Worm (Caenorhabditis elegans) whole organism, young adult: ENCODE data around the gene Y47D3A.34.

Source experiments
- B0019.2 ChIP-seq: fragments of 200-800 bp; sonication (Bioruptor generic); conservative IDR thresholded peaks from 2 replicates; pipeline ENCODE4 v1.3.6; 2022; ENCODE audit warnings: missing genetic modification reagents, missing genetic modification characterization, missing compliant biosample characterization
- Y53F4B.3 ChIP-seq: fragments of 200-800 bp; sonication (Bioruptor generic); IDR thresholded peaks from 2 replicates; pipeline ENCODE4 v1.3.6; 2022; ENCODE audit warnings: missing genetic modification reagents, missing genetic modification characterization, missing compliant biosample characterization
- Y67H2A.10 ChIP-seq: fragments of 200-800 bp; sonication (Bioruptor generic); conservative IDR thresholded peaks from 2 replicates; pipeline ENCODE4 v1.3.6; 2022; ENCODE audit warnings: missing genetic modification reagents, missing genetic modification characterization, missing compliant biosample characterization
- ama-1 ChIP-seq, 3 experiments: fragments of 150-350 bp in 1 of 3; sonication (generic microtip) in 2 of 3; optimal IDR thresholded peaks; 2 replicates each; lab custom pipeline; 2014 to 2018; ENCODE audit warnings: missing biosample characterization in 2 of 3, missing genetic modification characterization in 2 of 3, missing genetic modification reagents in 2 of 3
- ceh-40 ChIP-seq: fragments of 200-800 bp; sonication (Bioruptor generic); IDR thresholded peaks from 2 replicates; pipeline ENCODE4 v1.3.6; 2022; ENCODE audit warnings: missing genetic modification characterization, missing compliant biosample characterization
- ceh-79 ChIP-seq: sonication (generic microtip); optimal IDR thresholded peaks from 2 replicates; lab custom pipeline; 2017; ENCODE audit warnings: mild to moderate bottlenecking, missing genetic modification characterization, missing compliant biosample characterization
- egl-18 ChIP-seq: fragments of 200-800 bp; sonication (Bioruptor generic); IDR thresholded peaks from 2 replicates; pipeline ENCODE4 v1.3.6; 2022; ENCODE audit warnings: missing genetic modification reagents, missing genetic modification characterization, missing compliant biosample characterization
- ets-4 ChIP-seq: fragments of 200-800 bp; sonication (Bioruptor generic); optimal IDR thresholded peaks from 2 replicates; lab custom pipeline; 2018; ENCODE audit warnings: mild to moderate bottlenecking, missing genetic modification characterization, missing compliant biosample characterization
- him-1 ChIP-seq: sonication (generic microtip); optimal IDR thresholded peaks from 2 replicates; lab custom pipeline; 2016; ENCODE audit warnings: missing genotype, missing genetic modification reagents, missing genetic modification characterization, missing compliant biosample characterization
- lag-1 ChIP-seq: fragments of 200-800 bp; sonication (Bioruptor generic); IDR thresholded peaks from 2 replicates; pipeline ENCODE4 v1.3.6; 2022; ENCODE audit warnings: missing genetic modification reagents, missing genetic modification characterization, missing compliant biosample characterization
- pha-4 ChIP-seq: fragments of 150-350 bp; sonication (generic microtip); optimal IDR thresholded peaks from 2 replicates; lab custom pipeline; 2014; ENCODE audit warnings: missing biosample characterization, missing genetic modification reagents, missing genetic modification characterization
- tbx-9 ChIP-seq: sonication (generic microtip); optimal IDR thresholded peaks from 2 replicates; lab custom pipeline; 2016; ENCODE audit warnings: borderline replicate concordance, missing genetic modification characterization, inconsistent platforms, missing compliant biosample characterization
- unc-62 ChIP-seq: fragments of 150-350 bp; optimal IDR thresholded peaks from 2 replicates; lab custom pipeline; 2014; ENCODE audit warnings: missing biosample characterization, missing genetic modification reagents, missing genetic modification characterization

- no peak for TF ChIP-seq ets-4
- no peak for TF ChIP-seq Y53F4B.3
- no peak for TF ChIP-seq lag-1 (GFP tag; lab: Robert Waterston, UW)
- no peak for TF ChIP-seq pha-4
- TF ChIP-seq tbx-9 (tag; lab: Kevin White, UChicago) = no peak
- TF ChIP-seq ama-1 (optimal IDR thresholded peaks at IDR 0.05; lab: Kevin White, UChicago) = no peak
- TF ChIP-seq ama-1 (GFP tag; optimal IDR thresholded peaks at IDR 0.05; lab: Kevin White, UChicago) = no peak
- no peak for TF ChIP-seq ceh-79 (tag; lab: Kevin White, UChicago)
- TF ChIP-seq egl-18 (GFP tag; lab: Robert Waterston, UW) = no peak
- no peak for TF ChIP-seq ceh-40
- TF ChIP-seq B0019.2 (GFP tag; lab: Robert Waterston, UW) = no peak
- no peak for TF ChIP-seq him-1 (tag; lab: Kevin White, UChicago)
- TF ChIP-seq Y67H2A.10 (GFP tag; lab: Robert Waterston, UW) = no peak
- TF ChIP-seq unc-62 (GFP tag; lab: Kevin White, UChicago) = no peak
Measured at ce11 chrIII:11208371-11208770, 26.3 kb downstream of the Y47D3A.34 start.
